Fruit fly (Drosophila melanogaster) whole organism, wandering third instar larva: Measurements from ENCODE around the gene CG44040.
A peak's percentile ranks its signal among the peaks of the same experiment; 100 is the strongest.

ENCODE experiments used
- CG9705 ChIP-seq: fragments of 200-800 bp; sonication (Bioruptor generic); optimal IDR thresholded peaks from 2 replicates; lab custom pipeline; 2018; ENCODE audit warnings: missing biosample characterization, mild to moderate bottlenecking, missing genetic modification characterization
- CrebA ChIP-seq: fragments of 200-800 bp; sonication (Bioruptor generic); optimal IDR thresholded peaks from 2 replicates; lab custom pipeline; 2016; ENCODE audit warnings: missing biosample characterization, mild to moderate bottlenecking, missing genetic modification characterization, borderline replicate concordance
- Dfd ChIP-seq: fragments of >200 bp; optimal IDR thresholded peaks from 2 replicates; lab custom pipeline; 2017; ENCODE audit warnings: missing biosample characterization, missing genetic modification characterization
- HLH106 ChIP-seq: fragments of 200-800 bp; optimal IDR thresholded peaks from 3 replicates; lab custom pipeline; 2019; ENCODE audit warnings: missing biosample characterization, mild to moderate bottlenecking, missing genetic modification characterization, moderate library complexity
- Hnf4 ChIP-seq: fragments of 200-800 bp; sonication (Bioruptor generic); optimal IDR thresholded peaks from 2 replicates; lab custom pipeline; 2016; ENCODE audit warnings: missing biosample characterization, mild to moderate bottlenecking, missing genetic modification characterization
- Hr83 ChIP-seq: fragments of 200-300 bp; sonication (Bioruptor generic); optimal IDR thresholded peaks from 2 replicates; lab custom pipeline; 2016; ENCODE audit warnings: missing biosample characterization, mild to moderate bottlenecking, missing genetic modification characterization, moderate library complexity; ENCODE audit not compliant: poor library complexity, severe bottlenecking
- Mio ChIP-seq: sonication (Bioruptor generic); optimal IDR thresholded peaks from 2 replicates; lab custom pipeline; 2016; ENCODE audit warnings: missing biosample characterization, missing genetic modification characterization
- Myc ChIP-seq: fragments of >200 bp; optimal IDR thresholded peaks from 2 replicates; lab custom pipeline; 2017
- OdsH ChIP-seq: fragments of 200-800 bp; sonication (Bioruptor generic); optimal IDR thresholded peaks from 2 replicates; lab custom pipeline; 2016; ENCODE audit warnings: missing biosample characterization, mild to moderate bottlenecking, missing genetic modification characterization
- Rel ChIP-seq, 2 experiments: fragments of 200-800 bp; sonication (Bioruptor generic) in 1 of 2; optimal IDR thresholded peaks; 2 replicates in 1 of 2; 3 replicates in 1 of 2; lab custom pipeline; 2016 to 2019; ENCODE audit warnings: mild to moderate bottlenecking in 2 of 2, missing biosample characterization in 2 of 2, missing genetic modification characterization in 2 of 2, moderate library complexity in 1 of 2
- Sp1 ChIP-seq: fragments of 200-800 bp; sonication (Bioruptor generic); optimal IDR thresholded peaks from 3 replicates; lab custom pipeline; 2019; ENCODE audit warnings: missing biosample characterization, mild to moderate bottlenecking, missing genetic modification characterization, moderate library complexity
- br ChIP-seq: fragments of 200-800 bp; sonication (Bioruptor generic); optimal IDR thresholded peaks from 2 replicates; lab custom pipeline; 2016; ENCODE audit warnings: missing biosample characterization, missing genetic modification characterization
- brk ChIP-seq: fragments of 200-800 bp; sonication (Bioruptor generic); optimal IDR thresholded peaks from 2 replicates; lab custom pipeline; 2016; ENCODE audit warnings: missing biosample characterization, mild to moderate bottlenecking, missing genetic modification characterization
- dl ChIP-seq, 2 experiments: fragments of 175-275, 200-275 bp in 1 of 2; fragments of 200-275 bp in 1 of 2; sonication (Bioruptor generic); optimal IDR thresholded peaks; lab custom pipeline; 2018; ENCODE audit warnings: mild to moderate bottlenecking in 2 of 2, missing biosample characterization in 2 of 2, missing genetic modification characterization in 2 of 2, moderate library complexity in 2 of 2; ENCODE audit not compliant: partially characterized antibody in 2 of 2, insufficient read depth in 1 of 2
- ey ChIP-seq: fragments of 200-800 bp; sonication (Bioruptor generic); optimal IDR thresholded peaks from 2 replicates; lab custom pipeline; 2016; ENCODE audit warnings: missing biosample characterization, missing genetic modification characterization
- foxo ChIP-seq, 2 experiments: fragments of 200-800 bp; sonication (Bioruptor generic); optimal IDR thresholded peaks; 2 replicates in 1 of 2; 3 replicates in 1 of 2; lab custom pipeline; 2016 to 2017; ENCODE audit warnings: missing biosample characterization in 2 of 2, missing genetic modification characterization in 2 of 2
- fru ChIP-seq: fragments of 200-800 bp; sonication (Bioruptor generic); optimal IDR thresholded peaks from 3 replicates; lab custom pipeline; 2016; ENCODE audit warnings: missing biosample characterization, mild to moderate bottlenecking, missing genetic modification characterization
- h ChIP-seq: fragments of 200-800 bp; sonication (Bioruptor generic); optimal IDR thresholded peaks from 3 replicates; lab custom pipeline; 2016; ENCODE audit warnings: missing biosample characterization, mild to moderate bottlenecking, missing genetic modification characterization
- jim ChIP-seq: fragments of 175-275, 200-325 bp; sonication (Bioruptor generic); optimal IDR thresholded peaks from 2 replicates; lab custom pipeline; 2016; ENCODE audit warnings: missing biosample characterization, mild to moderate bottlenecking, missing genetic modification characterization
- pan ChIP-seq: fragments of >200 bp; optimal IDR thresholded peaks from 2 replicates; lab custom pipeline; 2017
- psq ChIP-seq: fragments of 200-800 bp; sonication (Bioruptor generic); optimal IDR thresholded peaks from 3 replicates; lab custom pipeline; 2017; ENCODE audit warnings: missing biosample characterization, mild to moderate bottlenecking, missing genetic modification characterization, moderate library complexity
- rgr ChIP-seq: fragments of 200-800 bp; sonication (Bioruptor generic); optimal IDR thresholded peaks from 3 replicates; lab custom pipeline; 2016; ENCODE audit warnings: missing biosample characterization, mild to moderate bottlenecking, missing genetic modification characterization
- sage ChIP-seq: fragments of 200-800 bp; sonication (Bioruptor generic); optimal IDR thresholded peaks from 2 replicates; lab custom pipeline; 2016; ENCODE audit warnings: missing biosample characterization, mild to moderate bottlenecking, missing genetic modification characterization
- sv ChIP-seq: fragments of 200-800 bp; sonication (Bioruptor generic); optimal IDR thresholded peaks from 3 replicates; lab custom pipeline; 2016; ENCODE audit warnings: missing biosample characterization, missing genetic modification characterization
- usp ChIP-seq: fragments of >200 bp; optimal IDR thresholded peaks from 2 replicates; lab custom pipeline; 2017; ENCODE audit warnings: missing biosample characterization, missing genetic modification characterization
- woc ChIP-seq: sonication (Bioruptor generic); optimal IDR thresholded peaks from 2 replicates; lab custom pipeline; 2016; ENCODE audit warnings: missing biosample characterization, mild to moderate bottlenecking, missing genetic modification characterization

CG44040 gene

DNA sequence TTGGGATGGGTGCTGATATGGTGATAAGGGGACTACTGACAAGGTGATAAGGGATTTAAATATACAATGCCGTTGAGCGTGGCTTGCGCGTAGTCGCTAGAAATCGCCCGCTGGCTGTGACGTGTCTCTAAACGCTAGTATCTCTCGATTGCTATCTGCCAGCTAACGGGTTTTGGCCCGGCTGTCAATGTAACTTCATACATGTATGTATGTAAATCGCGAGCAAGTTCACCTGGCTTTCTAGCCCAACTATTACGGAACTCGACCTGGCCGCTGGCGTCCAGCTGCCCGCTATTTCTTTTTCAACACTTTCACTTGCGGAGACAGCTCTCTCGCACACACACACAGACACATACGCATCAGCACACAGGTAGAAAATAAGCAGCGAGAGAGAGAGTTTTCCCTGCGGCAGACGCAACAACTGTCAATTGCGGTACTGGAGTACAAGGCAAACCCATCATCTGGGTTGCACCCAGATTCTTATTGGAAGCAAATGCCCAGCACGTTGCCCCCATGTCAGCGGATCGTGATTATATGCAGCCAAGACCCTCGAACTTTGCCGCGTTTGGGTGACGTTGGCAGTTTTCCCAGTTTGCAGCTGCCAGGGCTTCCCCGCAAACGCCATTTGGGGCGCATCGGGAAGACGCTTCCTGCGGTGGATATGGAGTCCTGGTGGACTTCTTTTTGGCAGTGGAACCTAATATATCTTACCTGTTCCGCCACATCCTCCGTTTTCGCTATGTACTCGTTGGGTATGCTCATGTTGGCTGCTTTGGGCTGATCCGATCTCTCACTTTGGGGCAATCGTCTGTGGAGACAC lies 25.2 kb downstream of the CG44040 start:
- TF ChIP-seq OdsH (GFP tag; lab: Kevin White, UChicago) = no peak
- no peak for TF ChIP-seq dl (GFP tag; optimal IDR thresholded peaks at IDR 0.05; lab: Kevin White, UChicago; ENCODE audit: insufficient read depth in 1 of 2, partially characterized antibody in 2 of 2)
- TF ChIP-seq Hnf4 (GFP tag; lab: Kevin White, UChicago) = no peak
- TF ChIP-seq sage (GFP tag; lab: Kevin White, UChicago) = no peak
- no peak for TF ChIP-seq h
- no peak for TF ChIP-seq ey (GFP tag; lab: Kevin White, UChicago)
- no peak for TF ChIP-seq Rel (GFP tag; optimal IDR thresholded peaks at IDR 0.05; lab: Kevin White, UChicago)
- peak; percentile 67 for TF ChIP-seq Rel (tag; optimal IDR thresholded peaks at IDR 0.05; lab: Kevin White, UChicago)

DNA sequence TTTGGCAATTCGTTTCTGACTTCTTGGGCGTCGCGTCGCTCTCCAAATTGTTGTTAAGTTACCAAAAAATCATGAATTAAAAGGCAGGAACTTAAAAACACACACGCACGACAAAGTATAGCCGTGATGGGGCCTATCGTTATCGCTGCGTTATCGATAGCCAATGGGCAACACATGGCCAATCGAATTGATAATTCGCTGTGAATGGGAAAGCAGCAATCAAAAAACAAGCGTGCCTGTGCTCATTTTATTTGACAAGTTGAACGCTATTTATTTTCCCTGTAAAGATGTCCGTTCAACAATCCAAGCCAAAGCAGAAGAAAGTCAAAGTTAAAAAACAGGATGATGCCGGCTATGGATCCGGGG lies 25.8 kb downstream of the CG44040 start, which contains the start of the genes Surf4 and CG31301:
Gene Surf4 (minus strand): TSS at position 159 of the 366 bp plus-strand sequence.
Gene CG31301 (plus strand): TSS at position 188 of the 366 bp plus-strand sequence.
- TF ChIP-seq Mio (GFP tag; lab: Kevin White, UChicago) (no peak), Myc (lab: Kevin White, UChicago) (peak; percentile 3)

DNA sequence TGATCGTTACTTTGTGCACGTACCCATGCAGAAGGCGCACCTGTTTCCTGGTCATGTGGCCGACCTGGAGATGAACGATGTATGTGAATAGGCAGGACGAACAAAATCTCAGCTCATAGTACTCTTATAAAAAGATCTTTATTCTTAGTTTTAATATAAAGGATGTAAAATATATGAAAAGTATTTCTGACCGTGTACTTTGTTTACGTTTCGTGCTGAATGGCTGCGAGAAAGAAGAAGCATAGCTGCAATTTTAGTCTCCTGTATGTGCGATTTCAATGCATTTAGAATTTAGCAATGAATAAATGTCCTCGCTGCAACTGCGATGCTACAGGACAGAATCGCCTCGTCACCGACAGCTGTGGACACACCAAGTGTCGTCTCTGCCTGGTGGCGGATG lies 27.6 kb downstream of the CG44040 start, which contains the start of the genes CG42726 and CG42727:
Gene CG42726 (plus strand): TSS at position 227 of the 400 bp plus-strand sequence.
Gene CG42727 (plus strand): TSS at position 227 of the 400 bp plus-strand sequence.
- TF ChIP-seq HLH106 (tag; lab: Kevin White, UChicago) (peak; percentile 45), sv (GFP tag; lab: Kevin White, UChicago) (peak; percentile 14), rgr (GFP tag; lab: Kevin White, UChicago) (peak; percentile 56), ey (GFP tag; lab: Kevin White, UChicago) (peak; percentile 27), Rel (GFP tag; optimal IDR thresholded peaks at IDR 0.05; lab: Kevin White, UChicago) (no peak), Rel (tag; optimal IDR thresholded peaks at IDR 0.05; lab: Kevin White, UChicago) (no peak), usp (GFP tag; lab: Kevin White, UChicago) (no peak), OdsH (GFP tag; lab: Kevin White, UChicago) (peak; percentile 18), woc (GFP tag; lab: Kevin White, UChicago) (peak; percentile 17), CG9705 (peak; percentile 16), h (peak; percentile 43), Sp1 (GFP tag; lab: Kevin White, UChicago) (peak; percentile 28), pan (no peak), dl (GFP tag; optimal IDR thresholded peaks at IDR 0.05; lab: Kevin White, UChicago; ENCODE audit: insufficient read depth in 1 of 2, partially characterized antibody in 2 of 2) (no peak), br (GFP tag; lab: Kevin White, UChicago) (peak; percentile 45), foxo (GFP tag; optimal IDR thresholded peaks at IDR 0.05; lab: Kevin White, UChicago) (peak in 1 of 2 experiments; percentile 60)
- TF ChIP-seq, all 38 proteins: peak for 11

DNA sequence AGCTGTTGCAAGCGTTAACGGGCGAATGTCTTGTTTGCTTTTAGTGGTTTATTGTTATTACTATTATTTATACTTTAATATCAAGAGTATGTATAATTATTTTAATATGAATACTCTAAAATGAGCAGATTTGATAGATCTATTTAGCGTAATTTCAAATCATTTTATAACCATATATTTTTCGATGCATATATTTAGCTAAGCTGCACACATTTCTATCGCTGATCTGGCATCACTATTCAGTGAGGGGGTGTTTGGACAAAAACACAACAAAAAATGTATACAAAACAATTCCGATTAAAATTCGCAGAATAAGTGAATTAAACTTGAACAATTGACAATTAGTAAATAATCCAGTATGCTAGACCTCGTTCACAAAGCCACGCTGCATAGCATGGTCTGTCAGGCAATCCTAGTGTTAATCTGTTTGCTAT lies 30.8 kb downstream of the CG44040 start, which contains the start of the genes Trs33 and Tmtc4:
Gene Trs33 (minus strand): TSS at position 3 of the 434 bp plus-strand sequence.
Gene Tmtc4 (plus strand): TSS at position 233 of the 434 bp plus-strand sequence.
- TF ChIP-seq woc (GFP tag; lab: Kevin White, UChicago) (peak; percentile 71), fru (no peak), Myc (lab: Kevin White, UChicago) (peak; percentile 87), Sp1 (GFP tag; lab: Kevin White, UChicago) (peak; percentile 29), HLH106 (tag; lab: Kevin White, UChicago) (peak; percentile 67), psq (GFP tag; lab: Kevin White, UChicago) (peak; percentile 51), rgr (GFP tag; lab: Kevin White, UChicago) (peak; percentile 70), Hr83 (GFP tag; lab: Kevin White, UChicago) (peak; percentile 23), h (peak; percentile 49), Mio (GFP tag; lab: Kevin White, UChicago) (no peak), foxo (GFP tag; optimal IDR thresholded peaks at IDR 0.05; lab: Kevin White, UChicago) (peak in 1 of 2 experiments; percentile 66), brk (no peak), jim (GFP tag; lab: Kevin White, UChicago) (no peak), Dfd (GFP tag; lab: Kevin White, UChicago) (no peak), br (GFP tag; lab: Kevin White, UChicago) (no peak), CrebA (GFP tag; lab: Kevin White, UChicago) (no peak), Rel (GFP tag; optimal IDR thresholded peaks at IDR 0.05; lab: Kevin White, UChicago) (no peak), Rel (tag; optimal IDR thresholded peaks at IDR 0.05; lab: Kevin White, UChicago) (peak; percentile 51), pan (no peak), OdsH (GFP tag; lab: Kevin White, UChicago) (peak; percentile 11), CG9705 (peak; percentile 56), Hnf4 (GFP tag; lab: Kevin White, UChicago) (no peak)
